Worm (Caenorhabditis elegans) whole organism, L2 larva: ENCODE measurements around the gene srx-41.
"Not testable (repeated sequence)": the region's sequence is repeated elsewhere in the genome, so short reads cannot be mapped to it uniquely, and the experiment has no call there.

Experiments used
- C34F6.9 ChIP-seq: fragments of 150-350 bp; optimal IDR thresholded peaks from 2 replicates; lab custom pipeline; 2014; ENCODE audit warnings: missing biosample characterization, missing genetic modification characterization
- F13H6.1 ChIP-seq: sonication (generic microtip); optimal IDR thresholded peaks from 2 replicates; lab custom pipeline; 2016; ENCODE audit warnings: missing genetic modification characterization, missing compliant biosample characterization
- R02D3.7 ChIP-seq: fragments of 150-350 bp; optimal IDR thresholded peaks from 2 replicates; lab custom pipeline; 2014; ENCODE audit warnings: missing biosample characterization, missing genetic modification characterization
- Y55F3AM.14 ChIP-seq: fragments of 200-800 bp; sonication (Bioruptor generic); optimal IDR thresholded peaks from 2 replicates; lab custom pipeline; 2018; ENCODE audit warnings: mild to moderate bottlenecking, missing genetic modification characterization, missing compliant biosample characterization
- ZK546.5 ChIP-seq: sonication (generic microtip); optimal IDR thresholded peaks from 2 replicates; lab custom pipeline; 2017; ENCODE audit warnings: missing biosample characterization, missing genetic modification characterization
- alr-1 ChIP-seq: fragments of 150-350 bp; optimal IDR thresholded peaks from 2 replicates; lab custom pipeline; 2014; ENCODE audit warnings: missing biosample characterization, missing genetic modification characterization
- ama-1 ChIP-seq: fragments of 150-350 bp; optimal IDR thresholded peaks from 2 replicates; lab custom pipeline; 2018; ENCODE audit warnings: inconsistent platforms
- ceh-16 ChIP-seq: fragments of 150-350 bp; optimal IDR thresholded peaks from 2 replicates; lab custom pipeline; 2014; ENCODE audit warnings: missing biosample characterization, missing genetic modification characterization
- ceh-82 ChIP-seq: fragments of 150-350 bp; optimal IDR thresholded peaks from 2 replicates; lab custom pipeline; 2014; ENCODE audit warnings: missing biosample characterization, missing genetic modification characterization
- crh-2 ChIP-seq: sonication (generic microtip); optimal IDR thresholded peaks from 2 replicates; lab custom pipeline; 2017; ENCODE audit warnings: missing biosample characterization, missing genetic modification characterization
- dmd-4 ChIP-seq: sonication (generic microtip); optimal IDR thresholded peaks from 2 replicates; lab custom pipeline; 2017; ENCODE audit warnings: missing biosample characterization, missing genetic modification characterization
- elt-1 ChIP-seq: fragments of 150-350 bp; optimal IDR thresholded peaks from 2 replicates; lab custom pipeline; 2014; ENCODE audit warnings: missing biosample characterization, missing genetic modification characterization
- elt-3 ChIP-seq: sonication (generic microtip); optimal IDR thresholded peaks from 2 replicates; lab custom pipeline; 2017; ENCODE audit warnings: missing biosample characterization, missing genetic modification characterization
- fos-1 ChIP-seq: fragments of 150-350 bp; optimal IDR thresholded peaks from 2 replicates; lab custom pipeline; 2014; ENCODE audit warnings: missing biosample characterization, missing genetic modification characterization
- gmeb-1 ChIP-seq: fragments of 150-350 bp; optimal IDR thresholded peaks from 2 replicates; lab custom pipeline; 2014; ENCODE audit warnings: missing biosample characterization, missing genetic modification characterization
- lsy-2 ChIP-seq, 2 experiments: fragments of 150-350 bp in 1 of 2; sonication (generic microtip) in 1 of 2; optimal IDR thresholded peaks; 2 replicates each; lab custom pipeline; 2014 to 2017; ENCODE audit warnings: missing biosample characterization in 2 of 2, missing genetic modification characterization in 2 of 2
- mdl-1 ChIP-seq, 2 experiments: fragments of 150-350 bp in 1 of 2; sonication (generic microtip) in 1 of 2; optimal IDR thresholded peaks; 2 replicates each; lab custom pipeline; 2017; ENCODE audit warnings: missing biosample characterization in 2 of 2, missing genetic modification characterization in 2 of 2
- nhr-10 ChIP-seq: sonication (generic microtip); optimal IDR thresholded peaks from 2 replicates; lab custom pipeline; 2017; ENCODE audit warnings: missing biosample characterization, missing genetic modification characterization
- nhr-21 ChIP-seq: fragments of 150-350 bp; optimal IDR thresholded peaks from 2 replicates; lab custom pipeline; 2014; ENCODE audit warnings: missing biosample characterization, missing genetic modification characterization
- nhr-23 ChIP-seq: fragments of 150-350 bp; optimal IDR thresholded peaks from 2 replicates; lab custom pipeline; 2014; ENCODE audit warnings: missing biosample characterization, missing genetic modification reagents, missing genetic modification characterization
- nhr-237 ChIP-seq: fragments of 150-350 bp; optimal IDR thresholded peaks from 2 replicates; lab custom pipeline; 2014; ENCODE audit warnings: missing biosample characterization, missing genetic modification characterization
- nhr-25 ChIP-seq: fragments of 150-350 bp; sonication (generic microtip); optimal IDR thresholded peaks from 3 replicates; lab custom pipeline; 2014; ENCODE audit warnings: missing biosample characterization, missing genetic modification characterization
- nhr-77 ChIP-seq: fragments of 150-350 bp; optimal IDR thresholded peaks from 2 replicates; lab custom pipeline; 2014; ENCODE audit warnings: missing biosample characterization, missing genetic modification characterization
- sem-4 ChIP-seq: fragments of 150-350 bp; optimal IDR thresholded peaks from 2 replicates; lab custom pipeline; 2014; ENCODE audit warnings: missing biosample characterization, missing genetic modification reagents, missing genetic modification characterization
- skn-1 ChIP-seq: sonication (generic microtip); optimal IDR thresholded peaks from 2 replicates; lab custom pipeline; 2017; ENCODE audit warnings: missing biosample characterization, missing genetic modification characterization
- sma-3 ChIP-seq: sonication (generic microtip); optimal IDR thresholded peaks from 2 replicates; lab custom pipeline; 2016; ENCODE audit warnings: missing genetic modification reagents, missing genetic modification characterization, missing compliant biosample characterization
- sma-9 ChIP-seq, 2 experiments: fragments of 150-350 bp in 1 of 2; sonication (generic microtip) in 1 of 2; optimal IDR thresholded peaks; 2 replicates each; lab custom pipeline; 2014 to 2016; ENCODE audit warnings: missing genetic modification characterization in 2 of 2, mild to moderate bottlenecking in 1 of 2, missing biosample characterization in 1 of 2, missing compliant biosample characterization in 1 of 2, missing genetic modification reagents in 1 of 2, moderate library complexity in 1 of 2
- unc-39 ChIP-seq: fragments of 150-350 bp; optimal IDR thresholded peaks from 2 replicates; lab custom pipeline; 2014; ENCODE audit warnings: missing biosample characterization, missing genetic modification characterization
- unc-62 ChIP-seq: fragments of 150-350 bp; optimal IDR thresholded peaks from 2 replicates; lab custom pipeline; 2014; ENCODE audit warnings: missing biosample characterization, missing genetic modification reagents, missing genetic modification characterization
- zag-1 ChIP-seq: fragments of 150-350 bp; optimal IDR thresholded peaks from 2 replicates; lab custom pipeline; 2014; ENCODE audit warnings: missing biosample characterization, missing genetic modification characterization
- ztf-1 ChIP-seq: fragments of 200-800 bp; sonication (Bioruptor generic); conservative IDR thresholded peaks from 2 replicates; pipeline ENCODE4 v1.3.6; 2022; ENCODE audit warnings: missing genetic modification characterization, missing compliant biosample characterization
- ztf-4 ChIP-seq: fragments of 150-350 bp; optimal IDR thresholded peaks from 2 replicates; lab custom pipeline; 2014; ENCODE audit warnings: missing biosample characterization, missing genetic modification characterization

The srx-41 gene

ce11 chrV:3632249-3633030 lies 4.5 kb downstream of the srx-41 start (continued):
- no peak for TF ChIP-seq elt-3 (tag; lab: Kevin White, UChicago)
- TF ChIP-seq sma-9 (GFP tag; optimal IDR thresholded peaks at IDR 0.05; lab: Kevin White, UChicago) = peak; percentile 68
- no peak for TF ChIP-seq sma-9 (tag; optimal IDR thresholded peaks at IDR 0.05; lab: Kevin White, UChicago)
- no peak for TF ChIP-seq nhr-10
- no peak for TF ChIP-seq lsy-2 (tag; optimal IDR thresholded peaks at IDR 0.05; lab: Kevin White, UChicago)
- TF ChIP-seq Y55F3AM.14 = no peak
- TF ChIP-seq nhr-77 = no peak
- TF ChIP-seq fos-1 (tag; lab: Kevin White, UChicago) = peak; percentile 46
- TF ChIP-seq gmeb-1 (tag; lab: Kevin White, UChicago) = peak; percentile 21
- TF ChIP-seq sem-4 (tag; lab: Kevin White, UChicago) = no peak
- no peak for TF ChIP-seq unc-39
- no peak for TF ChIP-seq elt-1 (tag; lab: Kevin White, UChicago)
- TF ChIP-seq ztf-1 = no peak
- TF ChIP-seq crh-2 = peak; percentile 48

- TF ChIP-seq elt-3 (tag; lab: Kevin White, UChicago) (no peak), sma-9 (GFP tag; optimal IDR thresholded peaks at IDR 0.05; lab: Kevin White, UChicago) (no peak), sma-9 (tag; optimal IDR thresholded peaks at IDR 0.05; lab: Kevin White, UChicago) (no peak), R02D3.7 (tag; lab: Kevin White, UChicago) (no peak), nhr-237 (tag; lab: Kevin White, UChicago) (no peak), dmd-4 (no peak), crh-2 (no peak), sma-3 (GFP tag; lab: Kevin White, UChicago) (no peak), fos-1 (tag; lab: Kevin White, UChicago) (no peak), F13H6.1 (tag; lab: Kevin White, UChicago) (no peak), unc-62 (GFP tag; lab: Kevin White, UChicago) (no peak), alr-1 (no peak)
These were observed 5.4 kb downstream of the srx-41 start, which contains the start of gene F59B1.6 for ce11 chrV:3631591-3631990. Gene F59B1.6 (minus strand): TSS chrV:3631691.

ce11 chrV:3626944-3627343 lies 10.0 kb downstream of the srx-41 start, which contains the start of gene F59B1.4:
Gene F59B1.4 (minus strand): TSS chrV:3627044.
- no peak for TF ChIP-seq unc-39
- no peak for TF ChIP-seq ZK546.5 (tag; lab: Kevin White, UChicago)
- TF ChIP-seq ama-1 (lab: Kevin White, UChicago) = no peak
- TF ChIP-seq C34F6.9 = no peak
- TF ChIP-seq dmd-4 = no peak
- TF ChIP-seq elt-1 (tag; lab: Kevin White, UChicago) = no peak

ce11 chrV:3620608-3621007 lies 16.4 kb downstream of the srx-41 start, which contains the start of gene srx-93:
Gene srx-93 (minus strand): TSS chrV:3620708.
- TF ChIP-seq skn-1; nhr-23 (tag; lab: Kevin White, UChicago); ztf-4: not testable (repeated sequence)

DNA sequence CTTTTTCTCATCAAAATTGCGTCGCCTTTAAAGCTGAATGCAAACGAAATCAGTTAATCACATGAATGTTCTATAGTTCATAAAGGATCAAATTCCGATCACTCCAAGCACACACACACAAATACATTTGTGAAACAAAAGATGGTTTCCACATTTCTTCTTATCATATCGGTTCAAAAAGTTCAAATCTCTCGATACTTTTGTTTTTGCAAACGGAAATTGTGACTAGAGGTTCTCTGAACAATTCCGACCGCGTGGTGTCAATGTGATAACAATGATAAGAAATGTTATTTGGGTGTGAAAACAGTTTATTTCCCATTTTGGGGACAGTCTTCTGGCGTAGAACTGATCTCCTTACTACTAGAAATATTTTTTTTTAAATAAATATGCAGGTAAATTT lies 20.1 kb downstream of the srx-41 start:
- peak; percentile 35 for TF ChIP-seq nhr-21 (tag; lab: Kevin White, UChicago)
- TF ChIP-seq sma-9 (GFP tag; optimal IDR thresholded peaks at IDR 0.05; lab: Kevin White, UChicago) = peak; percentile 59
- TF ChIP-seq sma-9 (tag; optimal IDR thresholded peaks at IDR 0.05; lab: Kevin White, UChicago) = no peak
- no peak for TF ChIP-seq elt-3 (tag; lab: Kevin White, UChicago)
- TF ChIP-seq ceh-82 (tag; lab: Kevin White, UChicago) = no peak
- no peak for TF ChIP-seq alr-1
- no peak for TF ChIP-seq nhr-25 (tag; lab: Kevin White, UChicago)
- no peak for TF ChIP-seq ZK546.5 (tag; lab: Kevin White, UChicago)
- no peak for TF ChIP-seq elt-1 (tag; lab: Kevin White, UChicago)
- TF ChIP-seq Y55F3AM.14 = no peak

ce11 chrV:3614397-3614796 lies 22.6 kb downstream of the srx-41 start, which contains the start of gene T22F3.11:
Gene T22F3.11 (minus strand): TSS chrV:3614553.
- TF ChIP-seq mdl-1 (tag; optimal IDR thresholded peaks at IDR 0.05; lab: Kevin White, UChicago) (no peak), sma-9 (GFP tag; optimal IDR thresholded peaks at IDR 0.05; lab: Kevin White, UChicago) (no peak), sma-9 (tag; optimal IDR thresholded peaks at IDR 0.05; lab: Kevin White, UChicago) (no peak), crh-2 (no peak), ceh-16 (tag; lab: Kevin White, UChicago) (no peak), ZK546.5 (tag; lab: Kevin White, UChicago) (no peak), Y55F3AM.14 (no peak), skn-1 (no peak), R02D3.7 (tag; lab: Kevin White, UChicago) (no peak), ceh-82 (tag; lab: Kevin White, UChicago) (no peak), F13H6.1 (tag; lab: Kevin White, UChicago) (no peak), elt-3 (tag; lab: Kevin White, UChicago) (no peak), unc-62 (GFP tag; lab: Kevin White, UChicago) (no peak), zag-1 (tag; lab: Kevin White, UChicago) (no peak)
- TF ChIP-seq, all 48 proteins: peak for 0
